Fruit fly (Drosophila melanogaster) Kc167 (cell line): ENCODE results near the gene CG7394.

Source experiments
- Myc ChIP-seq: fragments of >200 bp; optimal IDR thresholded peaks from 2 replicates; lab custom pipeline; 2017; ENCODE audit warnings: missing external identifiers
- Sin3A ChIP-seq: fragments of >200 bp; optimal IDR thresholded peaks from 2 replicates; lab custom pipeline; 2018; ENCODE audit warnings: missing external identifiers
- h ChIP-seq: fragments of >200 bp; optimal IDR thresholded peaks from 3 replicates; lab custom pipeline; 2018; ENCODE audit warnings: missing external identifiers
- insv ChIP-seq: fragments of >200 bp; optimal IDR thresholded peaks from 3 replicates; lab custom pipeline; 2018; ENCODE audit warnings: missing external identifiers
- psq ChIP-seq: fragments of >200 bp; optimal IDR thresholded peaks from 2 replicates; lab custom pipeline; 2017; ENCODE audit warnings: missing external identifiers
- ttk ChIP-seq: sonication (Bioruptor generic); optimal IDR thresholded peaks from 2 replicates; lab custom pipeline; 2017; ENCODE audit warnings: missing external identifiers

DNA sequence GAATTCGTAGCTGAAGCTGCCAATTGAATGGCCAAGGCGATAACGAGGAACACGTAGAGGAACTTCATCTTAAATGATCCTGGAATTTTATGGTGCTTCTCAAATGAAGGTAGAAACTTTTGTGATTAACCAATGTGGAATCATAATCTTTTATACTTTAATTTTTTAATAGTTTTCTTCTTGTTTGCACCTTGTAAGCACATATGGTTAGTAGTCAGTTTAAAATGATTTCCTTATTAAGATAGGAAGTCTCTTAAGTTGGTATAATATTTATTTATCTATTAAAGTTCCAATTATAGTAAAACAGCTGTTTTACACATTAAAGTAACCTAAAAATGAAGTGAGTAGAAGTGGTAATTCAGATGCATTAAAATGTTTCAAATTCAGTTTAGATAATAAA lies 19.1 kb downstream of the CG7394 start, which contains the start of gene CG43391:
- TF ChIP-seq ttk (no peak), Myc (lab: Kevin White, UChicago) (no peak), psq (lab: Kevin White, UChicago) (no peak), h (lab: Kevin White, UChicago) (no peak), Sin3A (lab: Kevin White, UChicago) (no peak), insv (no peak)
